Worm (Caenorhabditis elegans): ENCODE results near the gene mig-6.
A peak's percentile ranks its signal among the peaks of the same experiment; 100 is the strongest.

mig-6 gene

ce11 chrV:7806629-7807028 lies 20.4 kb upstream of the mig-6 start:
- TF ChIP-seq ceh-43 (GFP tag; optimal IDR thresholded peaks at IDR 0.05) (no peak), nhr-2 (tag; optimal IDR thresholded peaks at IDR 0.05) (no peak), ham-2 (GFP tag; optimal IDR thresholded peaks at IDR 0.05) (no peak), ceh-39 (tag; optimal IDR thresholded peaks at IDR 0.05) (no peak), lsy-2 (tag; optimal IDR thresholded peaks at IDR 0.05) (no peak), hlh-1 (tag; optimal IDR thresholded peaks at IDR 0.05) (no peak), lin-13 (tag; optimal IDR thresholded peaks at IDR 0.05) (no peak), zip-8 (tag; optimal IDR thresholded peaks at IDR 0.05) (no peak)

DNA sequence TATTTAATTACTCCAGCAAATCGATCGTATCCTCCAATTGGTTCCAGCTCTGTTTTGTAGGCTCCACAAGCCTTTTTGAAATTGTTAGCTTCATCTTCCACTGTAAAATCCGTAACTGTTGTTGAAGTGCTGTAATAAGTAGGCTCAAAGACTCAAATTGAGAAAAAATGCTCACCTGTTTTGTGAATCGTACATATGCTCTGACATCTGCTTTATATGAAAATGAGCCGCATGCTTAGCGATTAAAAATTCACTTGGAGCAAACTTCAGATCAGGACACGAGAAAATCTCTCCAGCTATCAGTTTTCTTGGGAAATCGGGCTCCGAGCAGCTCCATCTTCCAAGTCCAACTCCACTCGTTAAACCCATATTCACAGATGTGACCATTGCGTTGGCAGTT lies 18.6 kb upstream of the mig-6 start:
- no peak for TF ChIP-seq nhr-28 (tag; optimal IDR thresholded peaks at IDR 0.05)

ce11 chrV:7809320-7810256 lies 17.4 kb upstream of the mig-6 start, which contains the start of gene ZK742.3:
Gene ZK742.3 (minus strand): TSS chrV:7809912.
- TF ChIP-seq lin-13 (tag; optimal IDR thresholded peaks at IDR 0.05) (no peak), pha-4 (tag; optimal IDR thresholded peaks at IDR 0.05) (no peak), ceh-43 (GFP tag; optimal IDR thresholded peaks at IDR 0.05) (no peak), hlh-1 (tag; optimal IDR thresholded peaks at IDR 0.05) (no peak), bed-3 (GFP tag; optimal IDR thresholded peaks at IDR 0.05) (no peak), zip-8 (tag; optimal IDR thresholded peaks at IDR 0.05) (no peak), ham-2 (GFP tag; optimal IDR thresholded peaks at IDR 0.05) (no peak), lin-32 (GFP tag; optimal IDR thresholded peaks at IDR 0.05) (no peak), ceh-39 (tag; optimal IDR thresholded peaks at IDR 0.05) (no peak), nhr-76 (tag; optimal IDR thresholded peaks at IDR 0.05) (no peak), elt-3 (tag; optimal IDR thresholded peaks at IDR 0.05) (no peak), nhr-12 (tag; optimal IDR thresholded peaks at IDR 0.05) (no peak)

DNA sequence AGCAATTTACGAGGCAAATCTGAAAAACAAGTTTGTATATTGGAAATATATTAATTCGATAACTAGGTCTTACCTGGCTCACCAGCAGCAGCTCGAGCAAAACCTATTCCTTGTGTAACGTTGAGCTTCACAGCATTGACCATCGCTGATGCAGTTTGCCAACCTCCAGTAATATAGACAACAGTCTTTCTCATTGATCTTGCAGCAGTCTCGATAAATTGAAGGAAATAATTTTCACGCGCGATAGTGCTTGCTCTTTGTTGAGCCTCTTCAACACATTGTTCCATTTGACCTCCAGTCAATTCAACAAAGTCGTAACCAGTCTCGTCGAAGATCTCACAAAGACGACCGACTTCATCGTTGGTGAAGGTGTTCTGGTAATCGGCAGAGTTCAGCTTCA lies 16.4 kb upstream of the mig-6 start:
- TF ChIP-seq mab-5 (tag; optimal IDR thresholded peaks at IDR 0.05) (no peak), ham-2 (GFP tag; optimal IDR thresholded peaks at IDR 0.05) (no peak), drap-1 (GFP tag; optimal IDR thresholded peaks at IDR 0.05) (no peak), ztf-11 (tag; optimal IDR thresholded peaks at IDR 0.05) (no peak), snpc-4 (tag; optimal IDR thresholded peaks at IDR 0.05) (no peak), sptf-1 (tag; optimal IDR thresholded peaks at IDR 0.05) (no peak), sem-2 (GFP tag; optimal IDR thresholded peaks at IDR 0.05) (no peak), unc-120 (tag; optimal IDR thresholded peaks at IDR 0.05; ENCODE audit: poor library complexity, severe bottlenecking) (no peak), mep-1 (tag; optimal IDR thresholded peaks at IDR 0.05) (no peak), cnd-1 (tag; optimal IDR thresholded peaks at IDR 0.05) (no peak), ceh-43 (GFP tag; optimal IDR thresholded peaks at IDR 0.05) (no peak)

DNA sequence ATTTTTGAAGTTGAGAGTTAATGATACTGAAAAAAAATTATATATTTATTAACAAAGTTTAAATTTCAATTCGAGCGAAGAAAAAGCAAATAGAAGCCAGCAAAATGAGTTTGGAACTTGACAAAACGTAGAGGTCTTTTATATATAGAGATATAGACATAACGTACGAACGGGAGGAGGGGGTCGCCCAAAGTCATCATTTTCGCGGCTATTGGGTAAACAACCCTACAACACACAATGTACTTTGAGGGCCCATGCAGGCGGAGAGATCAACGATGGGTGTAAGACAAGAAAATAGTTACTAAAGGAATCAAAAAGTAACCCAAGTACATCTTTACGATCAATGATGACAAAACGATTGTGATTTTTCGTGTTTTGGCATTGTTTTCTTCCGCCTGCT lies 15.3 kb upstream of the mig-6 start, which contains the start of gene ZK742.4:
Gene ZK742.4, minus strand, starts transcription at position 35 of the 400 bp plus-strand sequence.
- TF ChIP-seq unc-120 (tag; optimal IDR thresholded peaks at IDR 0.05; ENCODE audit: poor library complexity, severe bottlenecking) (no peak), pha-4 (tag; optimal IDR thresholded peaks at IDR 0.05) (peak; percentile 31), mls-2 (tag; optimal IDR thresholded peaks at IDR 0.05) (no peak)

DNA sequence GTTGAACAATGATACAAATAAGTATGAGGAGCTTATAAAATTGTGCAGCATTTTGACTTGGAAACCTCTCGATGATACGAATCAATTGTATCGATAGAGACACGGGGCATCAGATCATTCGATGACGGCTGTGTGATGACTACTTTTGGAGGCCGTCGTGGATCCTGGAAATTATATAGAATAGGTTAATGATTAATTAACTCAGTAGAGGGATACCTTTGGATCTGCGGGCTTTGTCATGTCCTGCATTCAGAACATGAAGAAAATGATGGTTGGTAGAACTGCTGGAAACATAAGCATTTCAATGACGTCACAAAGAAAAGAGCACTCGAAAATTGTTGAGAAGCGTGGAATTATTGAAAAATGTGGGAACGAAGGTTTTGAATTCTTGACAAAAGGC lies 12.4 kb upstream of the mig-6 start, which contains the start of gene ZK742.6:
Gene ZK742.6, minus strand, starts transcription at position 342 of the 400 bp plus-strand sequence.
- TF ChIP-seq ham-2 (GFP tag; optimal IDR thresholded peaks at IDR 0.05) (no peak), nhr-237 (tag; optimal IDR thresholded peaks at IDR 0.05) (no peak), lin-32 (GFP tag; optimal IDR thresholded peaks at IDR 0.05) (no peak), lsy-2 (tag; optimal IDR thresholded peaks at IDR 0.05) (no peak), mab-5 (tag; optimal IDR thresholded peaks at IDR 0.05) (no peak), sem-2 (GFP tag; optimal IDR thresholded peaks at IDR 0.05) (no peak), bed-3 (GFP tag; optimal IDR thresholded peaks at IDR 0.05) (no peak), elt-1 (tag; optimal IDR thresholded peaks at IDR 0.05; ENCODE audit: borderline replicate concordance, insufficient read depth) (no peak), nhr-2 (tag; optimal IDR thresholded peaks at IDR 0.05) (no peak), ceh-43 (GFP tag; optimal IDR thresholded peaks at IDR 0.05) (no peak), snpc-4 (tag; optimal IDR thresholded peaks at IDR 0.05) (no peak), mls-2 (tag; optimal IDR thresholded peaks at IDR 0.05) (no peak), elt-3 (tag; optimal IDR thresholded peaks at IDR 0.05) (no peak), unc-39 (tag; optimal IDR thresholded peaks at IDR 0.05) (no peak), zip-8 (tag; optimal IDR thresholded peaks at IDR 0.05) (no peak), lin-13 (tag; optimal IDR thresholded peaks at IDR 0.05) (no peak)

All from whole organism, mixed stage, embryonic.